Worm (Caenorhabditis elegans) whole organism, L1 larva: Measurements from ENCODE around the gene C23H4.8.

ENCODE experiments used
- dpl-1 ChIP-seq, 3 experiments: fragments of 150-350 bp in 2 of 3; sonication (generic microtip) in 1 of 3; optimal IDR thresholded peaks; 2 replicates each; lab custom pipeline; 2014 to 2017; ENCODE audit warnings: missing biosample characterization in 3 of 3, missing genetic modification characterization in 3 of 3, missing genetic modification reagents in 3 of 3
- fos-1 ChIP-seq: fragments of 150-350 bp; optimal IDR thresholded peaks from 2 replicates; lab custom pipeline; 2014; ENCODE audit warnings: missing biosample characterization, missing genetic modification characterization
- hlh-17 ChIP-seq: fragments of 200-800 bp; sonication (Bioruptor generic); optimal IDR thresholded peaks from 2 replicates; lab custom pipeline; 2018; ENCODE audit warnings: missing genetic modification characterization, mild to moderate bottlenecking, missing compliant biosample characterization, moderate library complexity, borderline replicate concordance
- lin-39 ChIP-seq: fragments of 150-350 bp; optimal IDR thresholded peaks from 2 replicates; lab custom pipeline; 2014; ENCODE audit warnings: missing biosample characterization, missing genetic modification reagents, missing genetic modification characterization
- nhr-11 ChIP-seq: fragments of 150-350 bp; optimal IDR thresholded peaks from 2 replicates; lab custom pipeline; 2014; ENCODE audit warnings: missing biosample characterization, missing genetic modification characterization
- nhr-237 ChIP-seq: fragments of 150-350 bp; optimal IDR thresholded peaks from 2 replicates; lab custom pipeline; 2014; ENCODE audit warnings: missing biosample characterization, missing genetic modification characterization
- snpc-4 ChIP-seq: fragments of 150-350 bp; optimal IDR thresholded peaks from 2 replicates; lab custom pipeline; 2014; ENCODE audit warnings: missing biosample characterization, missing genetic modification characterization
- sox-4 ChIP-seq: sonication (generic microtip); optimal IDR thresholded peaks from 2 replicates; lab custom pipeline; 2016; ENCODE audit warnings: missing genetic modification characterization, missing compliant biosample characterization
- zag-1 ChIP-seq: fragments of 150-350 bp; optimal IDR thresholded peaks from 2 replicates; lab custom pipeline; 2014; ENCODE audit warnings: missing biosample characterization, missing genetic modification characterization
- ztf-11 ChIP-seq, 2 experiments: sonication (generic microtip); optimal IDR thresholded peaks; 2 replicates each; lab custom pipeline; 2016 to 2017; ENCODE audit warnings: missing genetic modification characterization in 2 of 2, missing biosample characterization in 1 of 2, missing compliant biosample characterization in 1 of 2

DNA sequence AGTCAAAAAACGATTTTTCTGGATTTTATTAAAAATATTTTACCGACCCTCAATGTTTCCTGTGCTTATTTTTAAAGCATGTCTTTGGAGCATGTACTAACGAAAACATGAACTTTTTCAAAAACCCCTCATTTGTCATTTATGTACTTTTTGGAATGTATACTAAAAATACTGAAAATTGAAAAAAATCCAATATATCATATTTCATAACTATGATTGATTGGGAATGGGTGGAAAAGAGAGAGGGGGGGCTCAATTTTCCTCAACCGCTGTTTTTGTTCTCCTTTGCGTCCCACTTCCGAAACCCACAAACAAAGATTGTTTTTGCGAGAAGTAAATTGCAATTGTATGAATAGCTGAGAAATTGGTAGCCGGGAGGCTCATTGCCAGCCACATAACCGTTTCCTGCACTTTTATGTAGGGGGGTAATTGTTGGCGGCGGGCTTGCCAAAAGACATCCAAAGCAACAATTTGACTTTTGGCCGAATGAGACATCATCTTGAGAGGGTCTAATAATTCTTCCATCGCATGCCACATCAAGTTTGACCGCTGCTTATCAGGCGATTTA, 37.1 kb upstream of the C23H4.8 start:
- TF ChIP-seq hlh-17 (GFP tag; lab: Kevin White, UChicago) (no peak), dpl-1 (GFP tag; optimal IDR thresholded peaks at IDR 0.05; lab: Kevin White, UChicago) (no peak), snpc-4 (no peak), sox-4 (tag; lab: Kevin White, UChicago) (no peak), lin-39 (tag; lab: Kevin White, UChicago) (no peak), ztf-11 (tag; optimal IDR thresholded peaks at IDR 0.05; lab: Kevin White, UChicago) (no peak), nhr-11 (tag; lab: Kevin White, UChicago) (no peak), nhr-237 (tag; lab: Kevin White, UChicago) (no peak), fos-1 (tag; lab: Kevin White, UChicago) (no peak), zag-1 (no peak)
